Fruit fly (Drosophila melanogaster) whole organism, pupa: Measurements from ENCODE around the gene CG16781.
A peak's percentile ranks its signal among the peaks of the same experiment; 100 is the strongest.

Experiments used
- CG10348 ChIP-seq: fragments of 200-800 bp; sonication (Bioruptor generic); IDR thresholded peaks from 2 replicates; pipeline ENCODE4 v1.3.6; 2022; ENCODE audit warnings: missing biosample characterization, missing genetic modification characterization
- CG12605 ChIP-seq: fragments of 200-800 bp; sonication (Bioruptor generic); IDR thresholded peaks from 2 replicates; pipeline ENCODE4 v1.3.6; 2022; ENCODE audit warnings: missing biosample characterization, missing genetic modification characterization
- CG13204 ChIP-seq: fragments of 200-800 bp; sonication (Bioruptor generic); optimal IDR thresholded peaks from 2 replicates; lab custom pipeline; 2018; ENCODE audit warnings: missing biosample characterization, mild to moderate bottlenecking, missing genetic modification characterization, moderate library complexity
- CG14655 ChIP-seq: fragments of 200-800 bp; sonication (Bioruptor generic); optimal IDR thresholded peaks from 3 replicates; lab custom pipeline; 2017; ENCODE audit warnings: mild to moderate bottlenecking, missing biosample characterization, missing genetic modification reagents, missing genetic modification characterization
- CG15710 ChIP-seq: fragments of 200-800 bp; sonication (Bioruptor generic); optimal IDR thresholded peaks from 2 replicates; lab custom pipeline; 2018; ENCODE audit warnings: missing biosample characterization, mild to moderate bottlenecking, missing genetic modification characterization, moderate library complexity
- CG17806 ChIP-seq: fragments of 200-800 bp; sonication (Bioruptor generic); optimal IDR thresholded peaks from 2 replicates; lab custom pipeline; 2018; ENCODE audit warnings: missing biosample characterization, mild to moderate bottlenecking, missing genetic modification characterization, moderate library complexity
- CG32121 ChIP-seq: fragments of 200-800 bp; sonication (Bioruptor generic); IDR thresholded peaks from 2 replicates; pipeline ENCODE4 v1.3.6; 2022; ENCODE audit warnings: missing biosample characterization, missing genetic modification characterization
- CG34367 ChIP-seq: fragments of 200-800 bp; sonication (Bioruptor generic); optimal IDR thresholded peaks from 2 replicates; lab custom pipeline; 2018; ENCODE audit warnings: missing biosample characterization, mild to moderate bottlenecking, missing genetic modification characterization
- CG4496 ChIP-seq: fragments of 200-800 bp; sonication (Bioruptor generic); IDR thresholded peaks from 3 replicates; pipeline ENCODE4 v1.3.6; 2022; ENCODE audit warnings: missing biosample characterization, missing genetic modification characterization
- CG8159 ChIP-seq: fragments of 200-800 bp; sonication (Bioruptor generic); optimal IDR thresholded peaks from 3 replicates; lab custom pipeline; 2018; ENCODE audit warnings: missing biosample characterization, mild to moderate bottlenecking, missing genetic modification characterization, moderate library complexity
- CG8301 ChIP-seq: fragments of 200-800 bp; sonication (Bioruptor generic); optimal IDR thresholded peaks from 2 replicates; lab custom pipeline; 2018; ENCODE audit warnings: missing biosample characterization, mild to moderate bottlenecking, missing genetic modification characterization
- CG9948 ChIP-seq: fragments of 200-800 bp; sonication (Bioruptor generic); optimal IDR thresholded peaks from 2 replicates; lab custom pipeline; 2018; ENCODE audit warnings: missing biosample characterization, mild to moderate bottlenecking, missing genetic modification characterization, moderate library complexity
- D1 ChIP-seq: fragments of 200-800 bp; sonication (Bioruptor generic); optimal IDR thresholded peaks from 2 replicates; lab custom pipeline; 2018; ENCODE audit warnings: missing biosample characterization, mild to moderate bottlenecking, missing genetic modification characterization, moderate library complexity
- EcR ChIP-seq: fragments of 200-800 bp; sonication (Bioruptor generic); optimal IDR thresholded peaks from 3 replicates; lab custom pipeline; 2019; ENCODE audit warnings: missing biosample characterization, missing genetic modification characterization, mild to moderate bottlenecking, moderate library complexity, missing genetic modification reagents
- Ets98B ChIP-seq: fragments of 200-800 bp; sonication (Bioruptor generic); IDR thresholded peaks from 2 replicates; pipeline ENCODE4 v1.3.6; 2022; ENCODE audit warnings: missing biosample characterization, missing genetic modification characterization
- Pif1A ChIP-seq: fragments of 200-800 bp; sonication (Bioruptor generic); optimal IDR thresholded peaks from 3 replicates; lab custom pipeline; 2016; ENCODE audit warnings: missing biosample characterization, missing genetic modification characterization
- Pif1B ChIP-seq: fragments of 200-800 bp; sonication (Bioruptor generic); optimal IDR thresholded peaks from 3 replicates; lab custom pipeline; 2016; ENCODE audit warnings: missing biosample characterization, missing genetic modification characterization
- Snoo ChIP-seq: fragments of 200-800 bp; sonication (Bioruptor generic); optimal IDR thresholded peaks from 3 replicates; lab custom pipeline; 2017; ENCODE audit warnings: missing biosample characterization, mild to moderate bottlenecking, missing genetic modification characterization, inconsistent platforms
- fd96Ca ChIP-seq: fragments of 200-800 bp; sonication (Bioruptor generic); IDR thresholded peaks from 3 replicates; pipeline ENCODE4 v1.3.6; 2022; ENCODE audit warnings: missing biosample characterization, missing genetic modification characterization
- gl ChIP-seq: fragments of 200-800 bp; sonication (Bioruptor generic); optimal IDR thresholded peaks from 2 replicates; lab custom pipeline; 2018; ENCODE audit warnings: missing biosample characterization, mild to moderate bottlenecking, missing genetic modification characterization

CG16781 gene

dm6 chrX:3446650-3447049, 17.2 kb downstream of the CG16781 start:
- TF ChIP-seq Ets98B (GFP tag; lab: Robert Waterston, UW) (peak; percentile 15; the same call in 1 of the 2 replicates), CG12605 (GFP tag; lab: Robert Waterston, UW) (peak; percentile 22; the same call in 1 of the 2 replicates), D1 (tag; lab: Kevin White, UChicago) (no peak)

- TF ChIP-seq CG32121 (GFP tag; lab: Robert Waterston, UW) (no peak), CG4496 (GFP tag; lab: Robert Waterston, UW) (no peak), Pif1A (GFP tag; lab: Kevin White, UChicago) (no peak), CG10348 (GFP tag; lab: Robert Waterston, UW) (no peak), Ets98B (GFP tag; lab: Robert Waterston, UW) (no peak), CG12605 (GFP tag; lab: Robert Waterston, UW) (no peak), fd96Ca (GFP tag; lab: Robert Waterston, UW) (no peak), CG17806 (no peak), Pif1B (GFP tag; lab: Kevin White, UChicago) (no peak), gl (no peak)
Observed at dm6 chrX:3446157-3446556, 17.7 kb downstream of the CG16781 start.

- TF ChIP-seq gl (no peak), Snoo (tag; lab: Kevin White, UChicago) (peak; percentile 7)
Observed at dm6 chrX:3444800-3445199, 19.0 kb downstream of the CG16781 start.

- TF ChIP-seq D1 (tag; lab: Kevin White, UChicago) (no peak), CG8301 (tag; lab: Kevin White, UChicago) (no peak), CG13204 (GFP tag; lab: Kevin White, UChicago) (no peak), Pif1B (GFP tag; lab: Kevin White, UChicago) (no peak)
Observed at dm6 chrX:3443902-3444301, 19.9 kb downstream of the CG16781 start.

- TF ChIP-seq Snoo (tag; lab: Kevin White, UChicago), result no peak
- no peak for TF ChIP-seq fd96Ca (GFP tag; lab: Robert Waterston, UW)
- no peak for TF ChIP-seq gl
- no peak for TF ChIP-seq CG4496 (GFP tag; lab: Robert Waterston, UW)
- TF ChIP-seq CG34367 (tag; lab: Kevin White, UChicago), result no peak
- TF ChIP-seq, all 21 proteins: peak for 0
Observed at dm6 chrX:3442543-3443207, 21.2 kb downstream of the CG16781 start.

- TF ChIP-seq CG32121 (GFP tag; lab: Robert Waterston, UW), result peak; percentile 52
- TF ChIP-seq CG14655 (GFP tag; lab: Kevin White, UChicago), result no peak
- no peak for TF ChIP-seq Pif1A (GFP tag; lab: Kevin White, UChicago)
- 0 out of 3 replicates have a peak, but pooled peaks have one; percentile 30 for TF ChIP-seq CG4496 (GFP tag; lab: Robert Waterston, UW)
Observed at dm6 chrX:3440506-3440905, 23.3 kb downstream of the CG16781 start.

- no peak for TF ChIP-seq CG32121 (GFP tag; lab: Robert Waterston, UW)
- peak; percentile 3 for TF ChIP-seq CG17806
- TF ChIP-seq D1 (tag; lab: Kevin White, UChicago), result no peak
- no peak for TF ChIP-seq Pif1B (GFP tag; lab: Kevin White, UChicago)
- no peak for TF ChIP-seq CG14655 (GFP tag; lab: Kevin White, UChicago)
- no peak for TF ChIP-seq gl
- no peak for TF ChIP-seq CG4496 (GFP tag; lab: Robert Waterston, UW)
Observed at dm6 chrX:3437493-3437892, 26.4 kb downstream of the CG16781 start.

- TF ChIP-seq fd96Ca (GFP tag; lab: Robert Waterston, UW) (no peak), CG15710 (tag; lab: Kevin White, UChicago) (peak; percentile 59), CG13204 (GFP tag; lab: Kevin White, UChicago) (no peak), CG9948 (tag; lab: Kevin White, UChicago) (peak; percentile 49), gl (peak; percentile 8), CG32121 (GFP tag; lab: Robert Waterston, UW) (no peak), CG17806 (peak; percentile 56), EcR (GFP tag; lab: Kevin White, UChicago) (no peak), CG8159 (tag; lab: Kevin White, UChicago) (peak; percentile 61), Pif1B (GFP tag; lab: Kevin White, UChicago) (peak; percentile 43), CG34367 (tag; lab: Kevin White, UChicago) (peak; percentile 17), CG14655 (GFP tag; lab: Kevin White, UChicago) (peak; percentile 70), Pif1A (GFP tag; lab: Kevin White, UChicago) (peak; percentile 44), Ets98B (GFP tag; lab: Robert Waterston, UW) (no peak), CG8301 (tag; lab: Kevin White, UChicago) (peak; percentile 59)
Observed at dm6 chrX:3436183-3436582, 27.7 kb downstream of the CG16781 start.
